Fruit fly (Drosophila melanogaster) whole organism, embryonic: Measurements from ENCODE around the gene dachs.

ENCODE experiments used
- Bteb2 ChIP-seq: fragments of 200-800 bp; sonication (Bioruptor generic); optimal IDR thresholded peaks from 2 replicates; lab custom pipeline; 2016; ENCODE audit warnings: missing biosample characterization, missing genetic modification characterization
- C15 ChIP-seq: fragments of 200-800 bp; sonication (Bioruptor generic); IDR thresholded peaks from 3 replicates; pipeline ENCODE4 v1.3.6; 2022; ENCODE audit warnings: missing biosample characterization, missing genetic modification characterization
- CG10147 ChIP-seq: fragments of 200-800 bp; sonication (Bioruptor generic); optimal IDR thresholded peaks from 2 replicates; lab custom pipeline; 2019; ENCODE audit warnings: missing biosample characterization, mild to moderate bottlenecking, missing genetic modification characterization, moderate library complexity
- CG10366 ChIP-seq: fragments of 200-800 bp; sonication (Bioruptor generic); IDR thresholded peaks from 2 replicates; pipeline ENCODE4 v1.3.6; 2022; ENCODE audit warnings: missing biosample characterization, missing genetic modification characterization
- CG11560 ChIP-seq: fragments of 200-800 bp; sonication (Bioruptor generic); IDR thresholded peaks from 3 replicates; pipeline ENCODE4 v1.3.6; 2022; ENCODE audit warnings: missing biosample characterization, missing genetic modification characterization
- CG11696 ChIP-seq: fragments of 200-800 bp; sonication (Bioruptor generic); IDR thresholded peaks from 2 replicates; pipeline ENCODE4 v1.3.6; 2022; ENCODE audit warnings: missing biosample characterization, missing genetic modification characterization
- CG12236 ChIP-seq: fragments of 200-800 bp; sonication (Bioruptor generic); optimal IDR thresholded peaks from 2 replicates; lab custom pipeline; 2016; ENCODE audit warnings: missing biosample characterization, missing genetic modification characterization
- CG12659 ChIP-seq: fragments of 200-800 bp; sonication (Bioruptor generic); optimal IDR thresholded peaks from 3 replicates; lab custom pipeline; 2017; ENCODE audit warnings: mild to moderate bottlenecking, missing biosample characterization, missing genetic modification reagents, missing genetic modification characterization
- CG14050 ChIP-seq: fragments of 200-800 bp; sonication (Bioruptor generic); IDR thresholded peaks from 3 replicates; pipeline ENCODE4 v1.3.6; 2022; ENCODE audit warnings: missing biosample characterization, missing genetic modification characterization
- CG15073 ChIP-seq: fragments of 200-800 bp; sonication (Bioruptor generic); optimal IDR thresholded peaks from 2 replicates; lab custom pipeline; 2016; ENCODE audit warnings: missing biosample characterization, missing genetic modification characterization
- CG15269 ChIP-seq: fragments of 200-800 bp; sonication (Bioruptor generic); optimal IDR thresholded peaks from 2 replicates; lab custom pipeline; 2018; ENCODE audit warnings: missing biosample characterization, mild to moderate bottlenecking, missing genetic modification characterization, moderate library complexity
- CG16779 ChIP-seq: fragments of 200-800 bp; sonication (Bioruptor generic); IDR thresholded peaks from 2 replicates; pipeline ENCODE4 v1.3.6; 2022; ENCODE audit warnings: missing biosample characterization, missing genetic modification characterization
- CG2120 ChIP-seq: fragments of 200-800 bp; sonication (Bioruptor generic); optimal IDR thresholded peaks from 3 replicates; lab custom pipeline; 2016; ENCODE audit warnings: missing biosample characterization, missing genetic modification characterization
- CG31441 ChIP-seq: fragments of 200-800 bp; sonication (Bioruptor generic); IDR thresholded peaks from 2 replicates; pipeline ENCODE4 v1.3.6; 2022; ENCODE audit warnings: missing biosample characterization, missing genetic modification characterization
- CG33557 ChIP-seq: fragments of 200-800 bp; sonication (Bioruptor generic); optimal IDR thresholded peaks from 2 replicates; lab custom pipeline; 2019; ENCODE audit warnings: missing biosample characterization, mild to moderate bottlenecking, missing genetic modification characterization, moderate library complexity
- CG34224 ChIP-seq: fragments of 200-800 bp; sonication (Bioruptor generic); IDR thresholded peaks from 3 replicates; pipeline ENCODE4 v1.3.6; 2022; ENCODE audit warnings: missing biosample characterization, missing genetic modification characterization; ENCODE audit not compliant: partially characterized antibody
- CG42726 ChIP-seq: fragments of 200-800 bp; sonication (Bioruptor generic); IDR thresholded peaks from 2 replicates; pipeline ENCODE4 v1.3.6; 2022; ENCODE audit warnings: missing biosample characterization, missing genetic modification characterization; ENCODE audit not compliant: partially characterized antibody
- CG4424 ChIP-seq: fragments of 200-800 bp; sonication (Bioruptor generic); optimal IDR thresholded peaks from 3 replicates; lab custom pipeline; 2016; ENCODE audit warnings: missing biosample characterization, missing genetic modification characterization
- CG4854 ChIP-seq: fragments of 200-800 bp; sonication (Bioruptor generic); optimal IDR thresholded peaks from 2 replicates; lab custom pipeline; 2016; ENCODE audit warnings: missing biosample characterization, missing genetic modification characterization, inconsistent platforms
- CG6272 ChIP-seq: fragments of 200-800 bp; sonication (Bioruptor generic); IDR thresholded peaks from 2 replicates; pipeline ENCODE4 v1.3.6; 2022; ENCODE audit warnings: missing biosample characterization, missing genetic modification characterization
- CG6791 ChIP-seq: fragments of 200-800 bp; sonication (Bioruptor generic); IDR thresholded peaks from 3 replicates; pipeline ENCODE4 v1.3.6; 2022; ENCODE audit warnings: missing biosample characterization, missing genetic modification characterization; ENCODE audit not compliant: partially characterized antibody
- CG9797 ChIP-seq: fragments of 200-800 bp; sonication (Bioruptor generic); optimal IDR thresholded peaks from 3 replicates; lab custom pipeline; 2018; ENCODE audit warnings: missing biosample characterization, mild to moderate bottlenecking, missing genetic modification characterization
- Drgx ChIP-seq: fragments of 200-800 bp; sonication (Bioruptor generic); IDR thresholded peaks from 2 replicates; pipeline ENCODE4 v1.3.6; 2022; ENCODE audit warnings: missing biosample characterization, missing genetic modification characterization
- E2f1 ChIP-seq: fragments of 200-800 bp; sonication (Bioruptor generic); IDR thresholded peaks from 2 replicates; pipeline ENCODE4 v1.3.6; 2022; ENCODE audit warnings: missing biosample characterization, missing genetic modification characterization
- HLH3B ChIP-seq: fragments of 200-800 bp; sonication (Bioruptor generic); IDR thresholded peaks from 2 replicates; pipeline ENCODE4 v1.3.6; 2022; ENCODE audit warnings: missing biosample characterization, missing genetic modification characterization
- HmgZ ChIP-seq: fragments of 200-800 bp; sonication (Bioruptor generic); optimal IDR thresholded peaks from 2 replicates; lab custom pipeline; 2018; ENCODE audit warnings: missing biosample characterization, mild to moderate bottlenecking, missing genetic modification characterization
- Hmr ChIP-seq: fragments of 200-800 bp; sonication (Bioruptor generic); optimal IDR thresholded peaks from 3 replicates; lab custom pipeline; 2017; ENCODE audit warnings: mild to moderate bottlenecking, missing biosample characterization, missing genetic modification reagents, missing genetic modification characterization
- Hr78 ChIP-seq, 2 experiments: fragments of 200-800 bp in 1 of 2; fragments of >200 bp in 1 of 2; sonication (Bioruptor generic) in 1 of 2; optimal IDR thresholded peaks; 2 replicates each; lab custom pipeline; 2017 to 2019; ENCODE audit warnings: missing biosample characterization in 2 of 2, missing genetic modification characterization in 2 of 2, mild to moderate bottlenecking in 1 of 2, moderate library complexity in 1 of 2
- Hsf ChIP-seq: fragments of 200-800 bp; sonication (Bioruptor generic); optimal IDR thresholded peaks from 3 replicates; lab custom pipeline; 2016; ENCODE audit warnings: missing biosample characterization, missing genetic modification characterization
- NfI ChIP-seq: fragments of 200-800 bp; sonication (Bioruptor generic); optimal IDR thresholded peaks from 3 replicates; lab custom pipeline; 2018; ENCODE audit warnings: missing biosample characterization, mild to moderate bottlenecking, missing genetic modification characterization, moderate library complexity
- PHDP ChIP-seq: fragments of 200-800 bp; sonication (Bioruptor generic); optimal IDR thresholded peaks from 3 replicates; lab custom pipeline; 2018; ENCODE audit warnings: missing biosample characterization, mild to moderate bottlenecking, missing genetic modification characterization, moderate library complexity
- Pdp1 ChIP-seq, 2 experiments: fragments of 200-800 bp; sonication (Bioruptor generic); optimal IDR thresholded peaks; 3 replicates each; lab custom pipeline; 2016; ENCODE audit warnings: missing biosample characterization in 2 of 2, missing genetic modification characterization in 2 of 2, mild to moderate bottlenecking in 1 of 2, moderate library complexity in 1 of 2
- Sry-δ ChIP-seq: fragments of 200-800 bp; sonication (Bioruptor generic); optimal IDR thresholded peaks from 2 replicates; lab custom pipeline; 2016; ENCODE audit warnings: missing biosample characterization, missing genetic modification characterization
- Trl ChIP-seq, 3 experiments: fragments of >200 bp in 2 of 3; fragments of 200-800 bp in 1 of 3; sonication (Bioruptor generic) in 1 of 3; optimal IDR thresholded peaks; 2 replicates in 1 of 3; 3 replicates in 2 of 3; lab custom pipeline; 2016 to 2017; ENCODE audit warnings: missing biosample characterization in 1 of 3, missing genetic modification characterization in 1 of 3
- ci ChIP-seq: fragments of 200-800 bp; sonication (Bioruptor generic); IDR thresholded peaks from 3 replicates; pipeline ENCODE4 v1.3.6; 2022; ENCODE audit warnings: missing biosample characterization, missing genetic modification characterization
- crp ChIP-seq, 2 experiments: fragments of 200-800 bp; sonication (Bioruptor generic); optimal IDR thresholded peaks; 2 replicates in 1 of 2; 3 replicates in 1 of 2; lab custom pipeline; 2017; ENCODE audit warnings: missing biosample characterization in 2 of 2, missing genetic modification characterization in 2 of 2, mild to moderate bottlenecking in 1 of 2, moderate library complexity in 1 of 2
- ind ChIP-seq: fragments of 200-800 bp; sonication (Bioruptor generic); optimal IDR thresholded peaks from 3 replicates; lab custom pipeline; 2016; ENCODE audit warnings: missing biosample characterization, missing genetic modification characterization
- mld ChIP-seq: fragments of 200-800 bp; sonication (Bioruptor generic); IDR thresholded peaks from 3 replicates; pipeline ENCODE4 v1.3.6; 2022; ENCODE audit warnings: missing biosample characterization, missing genetic modification characterization; ENCODE audit not compliant: partially characterized antibody
- nerfin-2 ChIP-seq: fragments of 200-800 bp; sonication (Bioruptor generic); IDR thresholded peaks from 2 replicates; pipeline ENCODE4 v1.3.6; 2022; ENCODE audit warnings: missing biosample characterization, missing genetic modification characterization; ENCODE audit not compliant: partially characterized antibody
- otp ChIP-seq: fragments of 200-800 bp; sonication (Bioruptor generic); IDR thresholded peaks from 3 replicates; pipeline ENCODE4, ENCODE4 v1.3.6; 2022; ENCODE audit warnings: missing biosample characterization, missing genetic modification characterization
- pan ChIP-seq, 4 experiments: fragments of >200 bp in 3 of 4; fragments of 200-800 bp in 1 of 4; sonication (Bioruptor generic) in 1 of 4; optimal IDR thresholded peaks in 3 of 4; IDR thresholded peaks in 1 of 4; 2 replicates each; pipeline versions ENCODE4 v1.3.6 to Lab custom; 2017 to 2022; ENCODE audit warnings: missing biosample characterization in 2 of 4, missing genetic modification characterization in 2 of 4, mixed read lengths in 1 of 4
- phol ChIP-seq: fragments of 200-800 bp; sonication (Bioruptor generic); optimal IDR thresholded peaks from 3 replicates; lab custom pipeline; 2018; ENCODE audit warnings: missing biosample characterization, mild to moderate bottlenecking, missing genetic modification characterization, moderate library complexity
- sob ChIP-seq: fragments of 200-800 bp; sonication (Bioruptor generic); IDR thresholded peaks from 2 replicates; pipeline ENCODE4 v1.3.6; 2022; ENCODE audit warnings: missing biosample characterization, missing genetic modification characterization
- tup ChIP-seq: fragments of 200-800 bp; sonication (Bioruptor generic); optimal IDR thresholded peaks from 2 replicates; lab custom pipeline; 2016; ENCODE audit warnings: missing biosample characterization, mild to moderate bottlenecking, missing genetic modification characterization, moderate library complexity
- twi ChIP-seq: fragments of 200-800 bp; optimal IDR thresholded peaks from 2 replicates; lab custom pipeline; 2019; ENCODE audit warnings: missing biosample characterization, mild to moderate bottlenecking, missing genetic modification characterization, moderate library complexity
- tx ChIP-seq: fragments of 200-800 bp; sonication (Bioruptor generic); optimal IDR thresholded peaks from 2 replicates; lab custom pipeline; 2016; ENCODE audit warnings: missing biosample characterization, missing genetic modification characterization
- zen ChIP-seq: fragments of 200-800 bp; sonication (Bioruptor generic); optimal IDR thresholded peaks from 3 replicates; lab custom pipeline; 2018; ENCODE audit warnings: missing biosample characterization, mild to moderate bottlenecking, missing genetic modification characterization, moderate library complexity
- zfh2 ChIP-seq: fragments of 200-800 bp; sonication (Bioruptor generic); optimal IDR thresholded peaks from 2 replicates; lab custom pipeline; 2016; ENCODE audit warnings: missing biosample characterization, missing genetic modification characterization

The dachs gene

DNA sequence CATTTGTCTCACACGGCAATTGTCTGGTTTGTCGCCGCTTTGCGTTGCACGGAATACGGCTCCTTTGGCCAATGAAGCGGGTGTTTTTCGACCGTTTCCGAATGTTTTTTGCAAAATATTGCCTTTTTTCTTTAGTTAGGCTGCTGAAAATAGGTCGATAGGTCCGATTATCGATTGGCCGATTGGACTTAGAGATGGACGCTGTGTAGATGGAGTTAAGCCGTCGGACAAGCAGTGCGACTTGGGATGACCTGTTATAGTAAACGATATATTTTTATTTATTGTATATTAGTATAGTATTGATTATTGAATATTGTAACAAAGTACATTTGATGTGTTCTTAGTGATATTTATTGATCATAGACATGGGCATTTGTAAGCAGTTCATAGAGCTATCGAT, 61.7 kb downstream of the dachs start, which contains the start of the genes lmgA and lmgB:
lmgA (minus strand) TSS at position 301 of the 400 bp plus-strand sequence.
lmgB (minus strand) TSS at position 301 of the 400 bp plus-strand sequence.
- TF ChIP-seq tx (GFP tag; lab: Kevin White, UChicago), result no peak
- TF ChIP-seq CG12659, result peak; percentile 66
- no peak for TF ChIP-seq Bteb2 (GFP tag; lab: Kevin White, UChicago)
- TF ChIP-seq Hmr (GFP tag; lab: Kevin White, UChicago), result peak; percentile 32
- no peak for TF ChIP-seq C15
- TF ChIP-seq Sry-δ (GFP tag; lab: Kevin White, UChicago), result peak; percentile 89
- peak in 1 of 2 experiments; percentile 48 for TF ChIP-seq crp (GFP tag; optimal IDR thresholded peaks at IDR 0.05; lab: Kevin White, UChicago)
- TF ChIP-seq CG10366 (GFP tag; lab: Robert Waterston, UW), result no peak
- TF ChIP-seq ind (GFP tag; lab: Kevin White, UChicago), result peak; percentile 62
- TF ChIP-seq CG16779 (GFP tag; lab: Robert Waterston, UW), result 0 out of 2 replicates have a peak, but pooled peaks have one; percentile 19
- TF ChIP-seq tup (GFP tag; lab: Kevin White, UChicago), result peak; percentile 40
- TF ChIP-seq CG9797, result peak; percentile 22
- TF ChIP-seq CG33557 (GFP tag; lab: Kevin White, UChicago), result no peak
- no peak for TF ChIP-seq Drgx (GFP tag; lab: Robert Waterston, UW)
- peak; percentile 75 for TF ChIP-seq CG34224 (GFP tag; lab: Robert Waterston, UW)
- no peak for TF ChIP-seq Hr78 (GFP tag; optimal IDR thresholded peaks at IDR 0.05; lab: Kevin White, UChicago)
- TF ChIP-seq HLH3B, result peak; percentile 40; the same call in 1 of the 2 replicates
- no peak for TF ChIP-seq CG11560 (tag; lab: Robert Waterston, UW)
- peak; percentile 15 for TF ChIP-seq NfI
- peak; percentile 85 for TF ChIP-seq mld
- TF ChIP-seq CG14050 (GFP tag; lab: Robert Waterston, UW), result no peak
- TF ChIP-seq ci (GFP tag; lab: Robert Waterston, UW), result peak; percentile 36; the same call in 1 of the 3 replicates
- peak; percentile 90 for TF ChIP-seq CG6791 (GFP tag; lab: Robert Waterston, UW)
- TF ChIP-seq pan (optimal IDR thresholded peaks at IDR 0.05; lab: Kevin White, UChicago), result no peak
- peak in 1 of 2 experiments; percentile 47 for TF ChIP-seq pan (GFP tag; optimal IDR thresholded peaks at IDR 0.05 in 1 of 2, IDR thresholded peaks at IDR 0.05 in 1 of 2)
- peak; percentile 76 for TF ChIP-seq HmgZ (tag; lab: Kevin White, UChicago)
- no peak for TF ChIP-seq otp
- no peak for TF ChIP-seq CG12236
- TF ChIP-seq CG15073, result no peak
- 0 out of 2 replicates have a peak, but pooled peaks have one; percentile 23 for TF ChIP-seq E2f1 (GFP tag; lab: Robert Waterston, UW)
- peak; percentile 3 for TF ChIP-seq twi (tag; lab: Kevin White, UChicago)
- TF ChIP-seq zfh2, result peak; percentile 27
- 0 out of 2 replicates have a peak, but pooled peaks have one; percentile 52 for TF ChIP-seq CG42726 (GFP tag; lab: Robert Waterston, UW)
- TF ChIP-seq Pdp1 (GFP tag; optimal IDR thresholded peaks at IDR 0.05; lab: Kevin White, UChicago), result peak in 1 of 2 experiments; percentile 29
- peak; percentile 62 for TF ChIP-seq CG2120 (GFP tag; lab: Kevin White, UChicago)
- peak; percentile 50 for TF ChIP-seq zen (tag; lab: Kevin White, UChicago)
- peak; percentile 1 for TF ChIP-seq PHDP (tag; lab: Kevin White, UChicago)
- TF ChIP-seq CG31441 (GFP tag; lab: Robert Waterston, UW), result peak; percentile 45; the same call in 1 of the 2 replicates
- TF ChIP-seq CG11696 (GFP tag; lab: Robert Waterston, UW), result 0 out of 2 replicates have a peak, but pooled peaks have one; percentile 7
- peak; percentile 47; the same call in 1 of the 2 replicates for TF ChIP-seq sob (GFP tag; lab: Robert Waterston, UW)
- no peak; the same call in 1 of the 2 replicates for TF ChIP-seq CG6272
- peak; percentile 43 for TF ChIP-seq Hsf
- TF ChIP-seq nerfin-2 (GFP tag; lab: Robert Waterston, UW), result peak; percentile 91
- TF ChIP-seq CG4854 (GFP tag; lab: Kevin White, UChicago), result no peak
- peak; percentile 59 for TF ChIP-seq phol (tag; lab: Kevin White, UChicago)
- no peak for TF ChIP-seq Trl (optimal IDR thresholded peaks at IDR 0.05; lab: Kevin White, UChicago)
- peak; percentile 7 for TF ChIP-seq Trl (GFP tag; optimal IDR thresholded peaks at IDR 0.05; lab: Kevin White, UChicago)
- peak; percentile 8 for TF ChIP-seq CG10147 (GFP tag; lab: Kevin White, UChicago)
- TF ChIP-seq CG15269, result peak; percentile 36
- TF ChIP-seq CG4424, result peak; percentile 66
